Fruit fly (Drosophila melanogaster) whole organism, prepupa: ENCODE results near the gene CG14230.
A peak's percentile ranks its signal among the peaks of the same experiment; 100 is the strongest.

Experiments
- Blimp-1 ChIP-seq: fragments of 200-800 bp; sonication (Bioruptor generic); optimal IDR thresholded peaks from 3 replicates; lab custom pipeline; 2017; ENCODE audit warnings: missing biosample characterization, missing genetic modification characterization, mild to moderate bottlenecking, moderate library complexity, missing genetic modification reagents
- CG10631 ChIP-seq: fragments of 200-800 bp; sonication (Bioruptor generic); optimal IDR thresholded peaks from 2 replicates; lab custom pipeline; 2016; ENCODE audit warnings: missing biosample characterization, missing genetic modification characterization
- CG10669 ChIP-seq: fragments of 200-800 bp; sonication (Bioruptor generic); optimal IDR thresholded peaks from 3 replicates; lab custom pipeline; 2018; ENCODE audit warnings: missing biosample characterization, mild to moderate bottlenecking, missing genetic modification characterization, moderate library complexity
- CG11294 ChIP-seq: fragments of 200-800 bp; sonication (Bioruptor generic); IDR thresholded peaks from 2 replicates; pipeline ENCODE4 v1.3.6; 2022; ENCODE audit warnings: missing biosample characterization, missing genetic modification characterization
- CG11762 ChIP-seq: fragments of 200-800 bp; sonication (Bioruptor generic); optimal IDR thresholded peaks from 3 replicates; lab custom pipeline; 2016; ENCODE audit warnings: missing biosample characterization, missing genetic modification characterization; ENCODE audit not compliant: insufficient read depth
- CG11902 ChIP-seq: fragments of 200-800 bp; sonication (Bioruptor generic); optimal IDR thresholded peaks from 3 replicates; lab custom pipeline; 2016; ENCODE audit warnings: missing biosample characterization, missing genetic modification characterization
- CG15336 ChIP-seq: fragments of 200-800 bp; sonication (Bioruptor generic); IDR thresholded peaks from 2 replicates; pipeline ENCODE4 v1.3.6; 2022; ENCODE audit warnings: missing biosample characterization, missing genetic modification characterization
- CG1621 ChIP-seq: fragments of 200-800 bp; sonication (Bioruptor generic); optimal IDR thresholded peaks from 3 replicates; lab custom pipeline; 2018; ENCODE audit warnings: missing biosample characterization, mild to moderate bottlenecking, missing genetic modification characterization
- CG16779 ChIP-seq: fragments of 200-800 bp; sonication (Bioruptor generic); optimal IDR thresholded peaks from 3 replicates; lab custom pipeline; 2017; ENCODE audit warnings: missing biosample characterization, mild to moderate bottlenecking, missing genetic modification characterization
- CG3032 ChIP-seq: fragments of 200-800 bp; optimal IDR thresholded peaks from 2 replicates; lab custom pipeline; 2019; ENCODE audit warnings: missing biosample characterization, mild to moderate bottlenecking, missing genetic modification characterization, moderate library complexity
- CG31627 ChIP-seq: fragments of 200-800 bp; sonication (Bioruptor generic); optimal IDR thresholded peaks from 3 replicates; lab custom pipeline; 2016; ENCODE audit warnings: missing biosample characterization, missing genetic modification characterization
- CG4318 ChIP-seq: fragments of 200-800 bp; sonication (Bioruptor generic); optimal IDR thresholded peaks from 3 replicates; lab custom pipeline; 2017; ENCODE audit warnings: missing biosample characterization, mild to moderate bottlenecking, missing genetic modification characterization
- CG6163 ChIP-seq: fragments of 200-800 bp; sonication (Bioruptor generic); IDR thresholded peaks from 3 replicates; pipeline ENCODE4 v1.3.6; 2022; ENCODE audit warnings: missing biosample characterization, missing genetic modification characterization
- CG6792 ChIP-seq: fragments of 200-800 bp; sonication (Bioruptor generic); optimal IDR thresholded peaks from 3 replicates; lab custom pipeline; 2016; ENCODE audit warnings: missing biosample characterization, missing genetic modification characterization
- CG7368 ChIP-seq: fragments of 200-800 bp; sonication (Bioruptor generic); optimal IDR thresholded peaks from 3 replicates; lab custom pipeline; 2016; ENCODE audit warnings: missing biosample characterization, missing genetic modification characterization
- CG8119 ChIP-seq: fragments of 200-800 bp; sonication (Bioruptor generic); IDR thresholded peaks from 3 replicates; pipeline ENCODE4 v1.3.6; 2022; ENCODE audit warnings: missing biosample characterization, missing genetic modification characterization
- CG8319 ChIP-seq: fragments of 200-800 bp; sonication (Bioruptor generic); optimal IDR thresholded peaks from 3 replicates; lab custom pipeline; 2016; ENCODE audit warnings: missing biosample characterization, missing genetic modification characterization
- CG8632 ChIP-seq: fragments of 200-800 bp; sonication (Bioruptor generic); optimal IDR thresholded peaks from 3 replicates; lab custom pipeline; 2016; ENCODE audit warnings: missing biosample characterization, missing genetic modification characterization
- CG9139 ChIP-seq: fragments of 200-800 bp; sonication (Bioruptor generic); optimal IDR thresholded peaks from 3 replicates; lab custom pipeline; 2017; ENCODE audit warnings: missing biosample characterization, mild to moderate bottlenecking, missing genetic modification characterization
- Eip78C ChIP-seq: fragments of 200-800 bp; sonication (Bioruptor generic); peaks from one replicate; lab custom pipeline; 2016; ENCODE audit warnings: missing biosample characterization, missing genetic modification characterization
- Ets21C ChIP-seq: fragments of 200-800 bp; sonication (Bioruptor generic); optimal IDR thresholded peaks from 3 replicates; lab custom pipeline; 2016; ENCODE audit warnings: missing biosample characterization, missing genetic modification characterization
- Ets96B ChIP-seq: fragments of 200-800 bp; optimal IDR thresholded peaks from 2 replicates; lab custom pipeline; 2019; ENCODE audit warnings: missing biosample characterization, mild to moderate bottlenecking, missing genetic modification characterization, moderate library complexity
- Gug ChIP-seq: fragments of 200-800 bp; sonication (Bioruptor generic); IDR thresholded peaks from 2 replicates; pipeline ENCODE4 v1.3.6; 2022; ENCODE audit warnings: missing biosample characterization, missing genetic modification characterization
- Hr38 ChIP-seq: sonication (Bioruptor generic); optimal IDR thresholded peaks from 2 replicates; lab custom pipeline; 2016; ENCODE audit warnings: missing biosample characterization, missing genetic modification characterization
- Hr39 ChIP-seq: fragments of 200-800 bp; sonication (Bioruptor generic); optimal IDR thresholded peaks from 2 replicates; lab custom pipeline; 2016; ENCODE audit warnings: missing biosample characterization, missing genetic modification characterization
- Lpt ChIP-seq: fragments of 200-800 bp; sonication (Bioruptor generic); optimal IDR thresholded peaks from 3 replicates; lab custom pipeline; 2016; ENCODE audit warnings: missing biosample characterization, missing genetic modification characterization
- Met ChIP-seq: fragments of 200-800 bp; sonication (Bioruptor generic); optimal IDR thresholded peaks from 3 replicates; lab custom pipeline; 2016; ENCODE audit warnings: missing biosample characterization, missing genetic modification characterization
- OdsH ChIP-seq: fragments of 200-800 bp; sonication (Bioruptor generic); optimal IDR thresholded peaks from 3 replicates; lab custom pipeline; 2016; ENCODE audit warnings: missing biosample characterization, missing genetic modification characterization
- Sox102F ChIP-seq: fragments of 200-800 bp; sonication (Bioruptor generic); optimal IDR thresholded peaks from 2 replicates; lab custom pipeline; 2016; ENCODE audit warnings: missing biosample characterization, mild to moderate bottlenecking, missing genetic modification characterization
- Sox14 ChIP-seq: fragments of 200-800 bp; sonication (Bioruptor generic); optimal IDR thresholded peaks from 3 replicates; lab custom pipeline; 2016; ENCODE audit warnings: missing biosample characterization, missing genetic modification characterization
- Sox15 ChIP-seq: fragments of 200-800 bp; sonication (Bioruptor generic); optimal IDR thresholded peaks from 3 replicates; lab custom pipeline; 2016; ENCODE audit warnings: missing biosample characterization, missing genetic modification characterization
- achi ChIP-seq: fragments of 200-800 bp; sonication (Bioruptor generic); optimal IDR thresholded peaks from 3 replicates; lab custom pipeline; 2016; ENCODE audit warnings: missing biosample characterization, missing genetic modification characterization
- acj6 ChIP-seq: fragments of 200-800 bp; sonication (Bioruptor generic); optimal IDR thresholded peaks from 3 replicates; lab custom pipeline; 2016; ENCODE audit warnings: missing biosample characterization, missing genetic modification characterization
- dac ChIP-seq: fragments of 200-800 bp; sonication (Bioruptor generic); optimal IDR thresholded peaks from 2 replicates; lab custom pipeline; 2017; ENCODE audit warnings: missing biosample characterization, mild to moderate bottlenecking, missing genetic modification characterization
- dsx ChIP-seq: fragments of 200-800 bp; optimal IDR thresholded peaks from 3 replicates; lab custom pipeline; 2019; ENCODE audit warnings: missing biosample characterization, mild to moderate bottlenecking, missing genetic modification characterization, moderate library complexity; ENCODE audit not compliant: poor library complexity, severe bottlenecking
- eg ChIP-seq: fragments of 200-800 bp; sonication (Bioruptor generic); IDR thresholded peaks from 3 replicates; pipeline ENCODE4 v1.3.6; 2022; ENCODE audit warnings: missing biosample characterization, missing genetic modification characterization
- fd85E ChIP-seq: fragments of 200-800 bp; sonication (Bioruptor generic); optimal IDR thresholded peaks from 3 replicates; lab custom pipeline; 2016; ENCODE audit warnings: missing biosample characterization, missing genetic modification characterization
- lz ChIP-seq: fragments of 200-800 bp; sonication (Bioruptor generic); optimal IDR thresholded peaks from 3 replicates; lab custom pipeline; 2016; ENCODE audit warnings: missing biosample characterization, missing genetic modification characterization
- net ChIP-seq: fragments of 200-800 bp; sonication (Bioruptor generic); optimal IDR thresholded peaks from 3 replicates; lab custom pipeline; 2016; ENCODE audit warnings: missing biosample characterization, missing genetic modification characterization
- pdm3 ChIP-seq: fragments of 200-800 bp; sonication (Bioruptor generic); optimal IDR thresholded peaks from 3 replicates; lab custom pipeline; 2016; ENCODE audit warnings: missing biosample characterization, missing genetic modification characterization
- salr ChIP-seq, 2 experiments: fragments of 200-800 bp; sonication (Bioruptor generic); optimal IDR thresholded peaks; 3 replicates each; lab custom pipeline; 2016 to 2018; ENCODE audit warnings: missing biosample characterization in 2 of 2, missing genetic modification characterization in 2 of 2, mild to moderate bottlenecking in 1 of 2
- spab ChIP-seq: fragments of 200-800 bp; sonication (Bioruptor generic); optimal IDR thresholded peaks from 2 replicates; lab custom pipeline; 2017; ENCODE audit warnings: missing biosample characterization, mild to moderate bottlenecking, missing genetic modification characterization, missing genetic modification reagents
- ss ChIP-seq, 2 experiments: fragments of 200-800 bp; sonication (Bioruptor generic); optimal IDR thresholded peaks; 2 replicates in 1 of 2; 3 replicates in 1 of 2; lab custom pipeline; 2017 to 2018; ENCODE audit warnings: mild to moderate bottlenecking in 2 of 2, missing biosample characterization in 2 of 2, missing genetic modification characterization in 2 of 2, moderate library complexity in 1 of 2
- svp ChIP-seq: fragments of 200-800 bp; sonication (Bioruptor generic); peaks from one replicate; lab custom pipeline; 2016; ENCODE audit warnings: missing biosample characterization, missing genetic modification characterization

CG14230 gene

DNA sequence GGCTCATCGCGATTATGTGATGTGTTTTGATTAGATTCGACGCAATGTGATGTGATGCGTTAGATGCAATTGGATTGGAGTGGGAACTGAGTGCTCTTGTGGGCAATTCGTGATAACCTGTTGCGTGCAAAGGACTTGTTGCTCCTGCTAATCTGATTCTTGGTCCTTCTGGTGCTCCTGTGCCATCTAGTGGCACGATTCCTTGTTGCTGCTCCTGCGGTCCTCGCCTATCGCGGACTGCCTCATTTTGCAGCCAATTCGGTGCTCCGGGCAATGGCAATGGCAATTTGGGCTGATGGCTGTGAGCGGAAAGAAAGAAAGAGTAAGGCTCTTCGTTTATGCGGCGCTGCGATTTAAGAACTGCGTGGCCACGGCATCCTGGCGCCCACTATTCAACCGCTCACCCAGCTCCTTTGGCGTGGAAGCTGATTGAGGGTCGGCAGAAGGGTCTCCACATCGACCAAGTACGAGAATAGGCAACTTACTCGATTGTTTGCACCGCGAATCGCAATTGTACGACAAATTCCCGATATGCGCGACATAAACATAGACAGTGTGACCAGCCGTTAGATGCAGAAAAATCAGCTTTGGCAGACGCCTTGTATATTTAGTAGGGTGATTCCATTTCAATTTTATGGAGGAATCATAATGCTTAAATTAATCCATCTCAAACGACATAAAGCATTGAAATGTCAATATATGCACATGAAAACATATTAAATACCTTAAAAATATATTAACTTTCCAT is 10.9 kb upstream of the CG14230 start, which contains the start of gene Mer (continued):
- TF ChIP-seq CG11902 (GFP tag; lab: Kevin White, UChicago) (peak; percentile 62), ss (GFP tag; optimal IDR thresholded peaks at IDR 0.05; lab: Kevin White, UChicago) (peak; percentile 81 to 85), salr (GFP tag; optimal IDR thresholded peaks at IDR 0.05; lab: Kevin White, UChicago) (peak in 1 of 2 experiments; percentile 72), Eip78C (peak; percentile 94), fd85E (peak; percentile 51), CG8319 (GFP tag; lab: Kevin White, UChicago) (peak; percentile 69), CG11294 (GFP tag; lab: Robert Waterston, UW) (peak; percentile 72), CG10669 (GFP tag; lab: Kevin White, UChicago) (peak; percentile 82), CG4318 (GFP tag; lab: Kevin White, UChicago) (no peak), Sox102F (GFP tag; lab: Kevin White, UChicago) (peak; percentile 81), CG31627 (GFP tag; lab: Kevin White, UChicago) (peak; percentile 88), CG8119 (GFP tag; lab: Robert Waterston, UW) (peak; percentile 86), spab (GFP tag; lab: Kevin White, UChicago) (peak; percentile 65), achi (GFP tag; lab: Kevin White, UChicago) (peak; percentile 83), Blimp-1 (GFP tag; lab: Kevin White, UChicago) (peak; percentile 67), CG15336 (GFP tag; lab: Robert Waterston, UW) (peak; percentile 91), acj6 (GFP tag; lab: Kevin White, UChicago) (peak; percentile 86), Lpt (GFP tag; lab: Kevin White, UChicago) (peak; percentile 84), CG6163 (GFP tag; lab: Robert Waterston, UW) (peak; percentile 91), dsx (GFP tag; lab: Kevin White, UChicago) (peak; percentile 78), svp (GFP tag; lab: Kevin White, UChicago) (no peak), CG7368 (GFP tag; lab: Kevin White, UChicago) (peak; percentile 92), Sox14 (GFP tag; lab: Kevin White, UChicago) (peak; percentile 88), Gug (GFP tag; lab: Robert Waterston, UW) (peak; percentile 80), Sox15 (GFP tag; lab: Kevin White, UChicago) (peak; percentile 73)

dm6 chrX:19694792-19695558 is 9.0 kb upstream of the CG14230 start, which contains the start of gene CG14229:
Gene CG14229, minus strand, starts transcription at chrX:19695250.
- TF ChIP-seq Hr39 (GFP tag; lab: Kevin White, UChicago) (peak; percentile 34), lz (peak; percentile 39), Sox15 (GFP tag; lab: Kevin White, UChicago) (peak; percentile 19), svp (GFP tag; lab: Kevin White, UChicago) (no peak), CG31627 (GFP tag; lab: Kevin White, UChicago) (peak; percentile 45), CG16779 (tag; lab: Kevin White, UChicago) (no peak), Hr38 (GFP tag; lab: Kevin White, UChicago) (no peak), Met (peak; percentile 29), spab (GFP tag; lab: Kevin White, UChicago) (no peak), CG11762 (no peak), CG10631 (GFP tag; lab: Kevin White, UChicago) (peak; percentile 14), OdsH (GFP tag; lab: Kevin White, UChicago) (peak; percentile 44), CG8319 (GFP tag; lab: Kevin White, UChicago) (no peak), acj6 (GFP tag; lab: Kevin White, UChicago) (peak; percentile 37), pdm3 (peak; percentile 56), net (GFP tag; lab: Kevin White, UChicago) (no peak), salr (GFP tag; optimal IDR thresholded peaks at IDR 0.05; lab: Kevin White, UChicago) (no peak), dac (no peak), CG11902 (GFP tag; lab: Kevin White, UChicago) (no peak), CG6792 (GFP tag; lab: Kevin White, UChicago) (peak; percentile 34), CG4318 (GFP tag; lab: Kevin White, UChicago) (no peak), CG8632 (GFP tag; lab: Kevin White, UChicago) (peak; percentile 27), CG9139 (GFP tag; lab: Kevin White, UChicago) (no peak), Sox102F (GFP tag; lab: Kevin White, UChicago) (peak; percentile 30), dsx (GFP tag; lab: Kevin White, UChicago) (no peak), Ets96B (tag; lab: Kevin White, UChicago) (no peak), CG3032 (no peak), CG1621 (tag; lab: Kevin White, UChicago) (no peak), eg (peak; percentile 57; the same call in 2 of the 3 replicates), Eip78C (peak; percentile 76), Gug (GFP tag; lab: Robert Waterston, UW) (peak; percentile 38), Ets21C (GFP tag; lab: Kevin White, UChicago) (no peak), CG10669 (GFP tag; lab: Kevin White, UChicago) (peak; percentile 5)
